Worm (Caenorhabditis elegans) whole organism, L4/young adult: ENCODE measurements around the gene T16G1.7.

Experiments
- W03F9.2 ChIP-seq: fragments of 150-350 bp; optimal IDR thresholded peaks from 2 replicates; lab custom pipeline; 2014; ENCODE audit warnings: missing biosample characterization, missing genetic modification characterization
- him-1 ChIP-seq: sonication (generic microtip); optimal IDR thresholded peaks from 2 replicates; lab custom pipeline; 2016; ENCODE audit warnings: missing genotype, missing genetic modification reagents, missing genetic modification characterization, missing compliant biosample characterization

ce11 chrV:12898583-12899232, 36.2 kb downstream of the T16G1.7 start:
- TF ChIP-seq him-1 (no peak), W03F9.2 (tag; lab: Kevin White, UChicago) (no peak)
